Fruit fly (Drosophila melanogaster): ENCODE results near the gene CG6765.

Gene CG6765

dm6 chr3L:8514768-8515167, 2.2 kb downstream of the CG6765 start, which contains the start of gene CG6683 (continued):
- TF ChIP-seq ab (GFP tag; optimal IDR thresholded peaks at IDR 0.05) (no peak), trh (GFP tag; optimal IDR thresholded peaks at IDR 0.05) (no peak), CG10462 (GFP tag; optimal IDR thresholded peaks at IDR 0.05) (no peak), Oli (tag; optimal IDR thresholded peaks at IDR 0.05) (no peak), lbe (GFP tag; optimal IDR thresholded peaks at IDR 0.05) (no peak), fd3F (GFP tag; optimal IDR thresholded peaks at IDR 0.05) (no peak), ATbp (GFP tag; optimal IDR thresholded peaks at IDR 0.05) (no peak), tna (GFP tag; IDR thresholded peaks at IDR 0.05; ENCODE audit: partially characterized antibody) (no peak), CG13123 (GFP tag; optimal IDR thresholded peaks at IDR 0.05) (no peak), hth (optimal IDR thresholded peaks at IDR 0.05) (no peak), fu2 (GFP tag; optimal IDR thresholded peaks at IDR 0.05) (no peak), HLHmδ (GFP tag; optimal IDR thresholded peaks at IDR 0.05) (no peak), CG6765 (GFP tag; optimal IDR thresholded peaks at IDR 0.05) (peak; percentile 17), CG3726 (GFP tag; IDR thresholded peaks at IDR 0.05) (no peak), Lpt (GFP tag; optimal IDR thresholded peaks at IDR 0.05) (no peak), YL-1 (GFP tag; optimal IDR thresholded peaks at IDR 0.05) (peak; percentile 49), az2 (GFP tag; optimal IDR thresholded peaks at IDR 0.05) (no peak), CG12299 (tag; optimal IDR thresholded peaks at IDR 0.05) (no peak), trem (tag; optimal IDR thresholded peaks at IDR 0.05) (no peak), CG11398 (GFP tag; optimal IDR thresholded peaks at IDR 0.05) (no peak), CG12744 (GFP tag; optimal IDR thresholded peaks at IDR 0.05) (no peak), slou (GFP tag; optimal IDR thresholded peaks at IDR 0.05) (no peak), CG8388 (GFP tag; optimal IDR thresholded peaks at IDR 0.05) (no peak), dpn (GFP tag; optimal IDR thresholded peaks at IDR 0.05) (no peak), CG17829 (tag; optimal IDR thresholded peaks at IDR 0.05) (no peak), org-1 (GFP tag; optimal IDR thresholded peaks at IDR 0.05) (no peak), CG14441 (GFP tag; IDR thresholded peaks at IDR 0.05) (no peak), CG4282 (GFP tag; optimal IDR thresholded peaks at IDR 0.05) (no peak), CG8944 (GFP tag; optimal IDR thresholded peaks at IDR 0.05) (no peak), Stat92E (GFP tag; optimal IDR thresholded peaks at IDR 0.05) (peak in 1 of 3 experiments; percentile 11), CG34224 (GFP tag; IDR thresholded peaks at IDR 0.05; ENCODE audit: partially characterized antibody) (no peak), nerfin-2 (GFP tag; IDR thresholded peaks at IDR 0.05; ENCODE audit: partially characterized antibody) (no peak), emc (GFP tag; optimal IDR thresholded peaks at IDR 0.05) (no peak), sug (tag; optimal IDR thresholded peaks at IDR 0.05) (peak; percentile 82), Abd-B (GFP tag; optimal IDR thresholded peaks at IDR 0.05) (no peak), HLH54F (GFP tag; optimal IDR thresholded peaks at IDR 0.05) (no peak), CG34376 (GFP tag; optimal IDR thresholded peaks at IDR 0.05) (peak; percentile 32), CG10959 (GFP tag; IDR thresholded peaks at IDR 0.05) (no peak), fd102C (GFP tag; optimal IDR thresholded peaks at IDR 0.05) (no peak), CG11695 (GFP tag; IDR thresholded peaks at IDR 0.05) (no peak), lilli (GFP tag; optimal IDR thresholded peaks at IDR 0.05) (no peak), ERR (GFP tag; optimal IDR thresholded peaks at IDR 0.05) (no peak), ssp (GFP tag; IDR thresholded peaks at IDR 0.05) (no peak), dysf (GFP tag; IDR thresholded peaks at IDR 0.05) (no peak), CG10366 (GFP tag; IDR thresholded peaks at IDR 0.05) (no peak), Ada2b (GFP tag; IDR thresholded peaks at IDR 0.05) (no peak), en (GFP tag; optimal IDR thresholded peaks at IDR 0.05) (no peak), CG11723 (GFP tag; optimal IDR thresholded peaks at IDR 0.05) (no peak), dati (GFP tag; IDR thresholded peaks at IDR 0.05) (no peak), CG6175 (GFP tag; IDR thresholded peaks at IDR 0.05) (no peak), gro (GFP tag; optimal IDR thresholded peaks at IDR 0.05) (no peak), Rx (GFP tag; IDR thresholded peaks at IDR 0.05) (no peak), Atf-2 (GFP tag; optimal IDR thresholded peaks at IDR 0.05) (no peak)

Data from whole organism, embryonic.